Fruit fly (Drosophila melanogaster): ENCODE results near the gene vret.

The vret gene

dm6 chr3R:22766072-22766471 lies 20.7 kb upstream of the vret start, which contains the start of gene Nepl15:
Gene Nepl15 (minus strand): TSS chr3R:22766172.
- TF ChIP-seq psq (optimal IDR thresholded peaks at IDR 0.05) (no peak), h (optimal IDR thresholded peaks at IDR 0.05) (no peak), insv (optimal IDR thresholded peaks at IDR 0.05) (no peak), ttk (optimal IDR thresholded peaks at IDR 0.05) (no peak), Sin3A (optimal IDR thresholded peaks at IDR 0.05) (no peak), Myc (optimal IDR thresholded peaks at IDR 0.05) (no peak)

dm6 chr3R:22763587-22763986 lies 18.2 kb upstream of the vret start, which contains the start of gene Nepl14:
Gene Nepl14 (minus strand): TSS chr3R:22763711.
- TF ChIP-seq Myc (optimal IDR thresholded peaks at IDR 0.05) (no peak), insv (optimal IDR thresholded peaks at IDR 0.05) (no peak), psq (optimal IDR thresholded peaks at IDR 0.05) (no peak), Sin3A (optimal IDR thresholded peaks at IDR 0.05) (no peak), ttk (optimal IDR thresholded peaks at IDR 0.05) (no peak), h (optimal IDR thresholded peaks at IDR 0.05) (no peak)

- TF ChIP-seq Sin3A (optimal IDR thresholded peaks at IDR 0.05) (no peak), insv (optimal IDR thresholded peaks at IDR 0.05) (no peak), Myc (optimal IDR thresholded peaks at IDR 0.05) (no peak), h (optimal IDR thresholded peaks at IDR 0.05) (no peak), ttk (optimal IDR thresholded peaks at IDR 0.05) (no peak), psq (optimal IDR thresholded peaks at IDR 0.05) (no peak)
These were observed 15.6 kb upstream of the vret start, which contains the start of gene Nepl13 for dm6 chr3R:22760988-22761387. Gene Nepl13 (minus strand): TSS chr3R:22761076.

dm6 chr3R:22757117-22757516 lies 11.7 kb upstream of the vret start:
- TF ChIP-seq ttk (optimal IDR thresholded peaks at IDR 0.05) (no peak), h (optimal IDR thresholded peaks at IDR 0.05) (no peak), Sin3A (optimal IDR thresholded peaks at IDR 0.05) (no peak), Myc (optimal IDR thresholded peaks at IDR 0.05) (no peak), psq (optimal IDR thresholded peaks at IDR 0.05) (no peak), insv (optimal IDR thresholded peaks at IDR 0.05) (no peak)

DNA sequence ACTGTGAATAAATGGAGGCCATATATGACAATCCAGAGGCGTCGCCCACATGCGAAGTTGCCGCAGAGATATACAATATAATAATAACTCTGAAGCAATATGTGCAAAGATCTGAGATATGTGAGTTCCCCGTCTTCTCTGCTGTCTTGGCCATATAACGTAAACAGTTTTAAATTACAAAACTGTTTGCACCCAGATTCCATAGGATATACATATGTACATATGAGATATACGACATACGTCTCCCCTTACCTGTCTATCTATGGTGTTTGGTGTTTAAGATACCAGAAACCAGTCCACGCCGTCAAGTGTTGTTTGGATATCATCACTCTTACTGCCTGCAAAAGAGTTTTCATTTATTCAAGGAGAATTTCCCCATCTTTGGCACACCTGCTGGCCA lies 10.9 kb upstream of the vret start:
- TF ChIP-seq Myc (optimal IDR thresholded peaks at IDR 0.05) (no peak), Sin3A (optimal IDR thresholded peaks at IDR 0.05) (no peak), insv (optimal IDR thresholded peaks at IDR 0.05) (no peak), ttk (optimal IDR thresholded peaks at IDR 0.05) (no peak), h (optimal IDR thresholded peaks at IDR 0.05) (no peak), psq (optimal IDR thresholded peaks at IDR 0.05) (no peak)

DNA sequence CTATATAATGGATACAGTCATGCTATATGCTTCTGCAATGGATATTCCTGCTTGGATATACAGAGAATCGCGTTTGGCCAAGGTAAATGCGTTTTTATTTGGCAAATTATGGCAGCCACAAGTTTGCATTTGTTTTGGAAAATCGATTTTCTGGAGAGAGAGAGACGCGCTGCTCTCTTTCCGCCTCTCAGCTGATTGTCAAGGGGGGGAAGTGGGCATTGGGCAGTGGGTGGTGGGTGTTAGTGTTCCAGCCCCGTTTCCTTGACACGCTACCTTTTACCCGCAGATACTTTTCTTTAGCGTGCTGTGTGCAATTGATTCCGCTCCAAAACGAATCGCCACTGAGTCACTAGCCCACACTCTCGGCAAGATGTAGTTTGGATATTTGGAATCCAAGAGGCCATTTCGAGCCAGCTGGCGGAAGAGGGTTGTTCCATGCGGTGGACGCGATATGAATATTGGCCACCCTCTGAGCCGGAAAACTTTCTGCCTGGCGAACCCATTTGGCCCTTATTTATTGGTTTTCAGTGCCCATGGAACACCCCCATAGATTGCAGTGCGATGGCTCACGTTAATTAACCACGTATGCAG lies 9.9 kb upstream of the vret start:
- TF ChIP-seq h (optimal IDR thresholded peaks at IDR 0.05) (no peak), Sin3A (optimal IDR thresholded peaks at IDR 0.05) (no peak), ttk (optimal IDR thresholded peaks at IDR 0.05) (no peak), psq (optimal IDR thresholded peaks at IDR 0.05) (no peak), Myc (optimal IDR thresholded peaks at IDR 0.05) (no peak), insv (optimal IDR thresholded peaks at IDR 0.05) (no peak)

DNA sequence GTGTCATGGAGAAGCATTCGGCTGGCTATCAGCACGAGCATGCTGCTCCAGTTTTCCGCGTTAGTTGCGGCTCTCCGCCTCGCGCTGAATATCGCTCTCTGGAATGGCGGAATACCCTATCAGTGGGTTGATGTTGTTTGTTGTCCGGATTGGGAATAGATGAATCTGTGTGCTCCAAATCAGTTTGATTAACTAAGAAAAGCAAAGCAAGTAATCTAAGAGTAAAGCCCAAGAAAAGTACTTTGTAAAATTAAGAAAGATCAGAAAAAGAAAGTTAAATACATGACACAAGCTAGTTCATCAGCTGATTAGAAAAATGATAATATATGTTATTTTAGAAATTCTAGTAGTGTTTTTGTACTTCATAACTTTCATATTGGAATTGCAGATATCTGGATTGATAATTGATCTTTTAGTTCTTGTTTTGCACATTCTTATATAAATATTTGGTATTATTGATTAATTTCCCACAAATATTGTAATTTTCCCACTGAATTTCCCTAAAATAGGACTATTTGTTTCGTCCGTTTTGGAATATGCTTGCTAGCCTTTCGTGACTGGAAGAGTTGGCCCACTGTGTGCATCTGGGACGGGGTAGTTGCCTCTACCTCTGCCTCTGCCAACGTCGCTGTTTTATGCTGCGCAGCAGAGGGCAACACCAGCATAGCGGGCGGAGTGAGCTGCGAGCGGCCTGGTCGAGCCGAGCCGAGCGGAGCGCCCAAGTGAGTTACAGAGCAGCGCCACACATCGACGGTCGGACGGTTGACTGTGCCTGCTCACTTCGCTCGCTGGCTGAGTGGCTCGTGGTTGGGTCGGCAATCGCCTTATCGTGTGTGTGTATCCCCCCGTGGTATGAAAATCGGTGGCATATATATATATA lies 8.8 kb upstream of the vret start:
- TF ChIP-seq psq (optimal IDR thresholded peaks at IDR 0.05) (no peak), Myc (optimal IDR thresholded peaks at IDR 0.05) (no peak), Sin3A (optimal IDR thresholded peaks at IDR 0.05) (no peak), ttk (optimal IDR thresholded peaks at IDR 0.05) (no peak), insv (optimal IDR thresholded peaks at IDR 0.05) (no peak), h (optimal IDR thresholded peaks at IDR 0.05) (no peak)

DNA sequence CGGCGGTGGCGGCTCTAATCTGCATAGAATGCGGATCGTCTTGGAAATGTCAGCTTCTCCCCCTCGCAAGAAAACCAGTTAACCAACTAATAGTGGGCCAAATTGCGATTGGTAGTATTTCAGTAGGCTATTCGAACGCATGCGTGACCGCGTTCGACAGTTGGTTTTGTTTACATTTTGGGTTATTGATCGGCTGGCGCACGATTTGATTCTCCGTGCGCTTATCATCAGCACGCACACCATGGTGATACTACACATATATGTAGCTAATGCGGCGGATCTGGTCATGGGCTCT lies 8.2 kb upstream of the vret start:
- TF ChIP-seq Sin3A (optimal IDR thresholded peaks at IDR 0.05): no peak
- TF ChIP-seq Myc (optimal IDR thresholded peaks at IDR 0.05): no peak
- no peak for TF ChIP-seq ttk (optimal IDR thresholded peaks at IDR 0.05)
- no peak for TF ChIP-seq psq (optimal IDR thresholded peaks at IDR 0.05)
- no peak for TF ChIP-seq h (optimal IDR thresholded peaks at IDR 0.05)
- TF ChIP-seq insv (optimal IDR thresholded peaks at IDR 0.05): no peak

- TF ChIP-seq Myc (optimal IDR thresholded peaks at IDR 0.05): no peak
- TF ChIP-seq h (optimal IDR thresholded peaks at IDR 0.05): no peak
- no peak for TF ChIP-seq Sin3A (optimal IDR thresholded peaks at IDR 0.05)
- TF ChIP-seq ttk (optimal IDR thresholded peaks at IDR 0.05): no peak
- no peak for TF ChIP-seq insv (optimal IDR thresholded peaks at IDR 0.05)
- no peak for TF ChIP-seq psq (optimal IDR thresholded peaks at IDR 0.05)
These were observed 7.5 kb upstream of the vret start for dm6 chr3R:22752929-22753328.

- no peak for TF ChIP-seq Sin3A (optimal IDR thresholded peaks at IDR 0.05)
These were observed 6.3 kb upstream of the vret start for dm6 chr3R:22751698-22752097.

dm6 chr3R:22751111-22751510 lies 5.7 kb upstream of the vret start:
- TF ChIP-seq psq (optimal IDR thresholded peaks at IDR 0.05) (no peak), Myc (optimal IDR thresholded peaks at IDR 0.05) (no peak), ttk (optimal IDR thresholded peaks at IDR 0.05) (no peak), insv (optimal IDR thresholded peaks at IDR 0.05) (no peak), h (optimal IDR thresholded peaks at IDR 0.05) (no peak), Sin3A (optimal IDR thresholded peaks at IDR 0.05) (no peak)

DNA sequence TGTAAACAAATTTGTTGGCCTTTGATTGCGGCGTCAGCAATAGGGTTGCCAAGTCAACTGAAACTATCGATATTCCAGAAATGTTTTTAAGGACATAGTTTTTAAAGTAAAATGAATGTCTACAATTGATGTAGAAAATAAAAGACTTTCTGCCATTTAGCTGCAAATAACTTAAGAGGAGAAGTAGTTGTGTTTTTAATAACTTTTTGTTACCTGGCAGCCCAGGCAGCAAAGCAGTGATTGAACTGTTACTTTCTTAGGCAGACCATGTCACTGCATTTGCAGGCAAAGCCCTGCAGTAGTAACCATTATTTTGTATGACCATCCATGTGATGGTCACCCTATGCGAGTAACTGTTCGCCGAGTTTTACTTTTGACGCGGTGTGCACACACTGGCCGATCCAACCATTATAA lies 5.2 kb upstream of the vret start, which contains the start of the genes rumi, CG7029 and Usp12-46:
rumi (minus strand) TSS at position 64 of the 414 bp plus-strand sequence.
CG7029 (plus strand) TSS at position 368 of the 414 bp plus-strand sequence.
Usp12-46 (plus strand) TSS at position 368 of the 414 bp plus-strand sequence.
- TF ChIP-seq Sin3A (optimal IDR thresholded peaks at IDR 0.05) (no peak), psq (optimal IDR thresholded peaks at IDR 0.05) (no peak)

All from Kc167 (cell line).